Worm (Caenorhabditis elegans) whole organism, midembryonic: Measurements from ENCODE around the gene F14E5.8.

ENCODE experiments used
- T22C8.4 ChIP-seq: fragments of 200-800 bp; sonication (Bioruptor generic); IDR thresholded peaks from 2 replicates; pipeline ENCODE4 v1.3.6; 2022; ENCODE audit warnings: missing genetic modification characterization, missing compliant biosample characterization
- cog-1 ChIP-seq: sonication (generic microtip); optimal IDR thresholded peaks from 2 replicates; lab custom pipeline; 2016; ENCODE audit warnings: missing genetic modification characterization, missing compliant biosample characterization
- flt-1 ChIP-seq: fragments of 200-800 bp; sonication (Bioruptor generic); IDR thresholded peaks from 2 replicates; pipeline ENCODE4 v1.3.6; 2022; ENCODE audit warnings: missing genetic modification characterization, missing compliant biosample characterization
- klf-2 ChIP-seq: fragments of 200-800 bp; sonication (Bioruptor generic); conservative IDR thresholded peaks from 2 replicates; pipeline ENCODE4 v1.3.6; 2022; ENCODE audit warnings: missing genetic modification reagents, missing genetic modification characterization, missing compliant biosample characterization
- med-1 ChIP-seq: sonication (generic microtip); optimal IDR thresholded peaks from 2 replicates; lab custom pipeline; 2017; ENCODE audit warnings: missing genetic modification characterization, mild to moderate bottlenecking, missing compliant biosample characterization, antibody characterized with exemption, missing genetic modification reagents; ENCODE audit not compliant: insufficient read depth
- ref-1 ChIP-seq: fragments of 200-800 bp; sonication (Bioruptor generic); conservative IDR thresholded peaks from 2 replicates; pipeline ENCODE4 v1.3.6; 2022; ENCODE audit warnings: missing genetic modification reagents, missing genetic modification characterization, missing compliant biosample characterization
- tab-1 ChIP-seq: fragments of 200-800 bp; sonication (Bioruptor generic); IDR thresholded peaks from 2 replicates; pipeline ENCODE4 v1.3.6; 2022; ENCODE audit warnings: missing genetic modification characterization, missing compliant biosample characterization
- ztf-23 ChIP-seq: fragments of 200-800 bp; sonication (Bioruptor generic); IDR thresholded peaks from 2 replicates; pipeline ENCODE4 v1.3.6; 2022; ENCODE audit warnings: missing genetic modification reagents, missing genetic modification characterization, missing compliant biosample characterization
- ztf-29 ChIP-seq: fragments of 200-800 bp; sonication (Bioruptor generic); IDR thresholded peaks from 2 replicates; pipeline ENCODE4 v1.3.6; 2022; ENCODE audit warnings: missing genetic modification reagents, missing genetic modification characterization, missing compliant biosample characterization

The F14E5.8 gene

ce11 chrII:8456681-8457389, 36.9 kb downstream of the F14E5.8 start:
- TF ChIP-seq ref-1 (GFP tag; lab: Robert Waterston, UW): no peak
- TF ChIP-seq med-1 (GFP tag; lab: Kevin White, UChicago): no peak
- TF ChIP-seq ztf-23 (GFP tag; lab: Robert Waterston, UW): no peak
- TF ChIP-seq ztf-29 (GFP tag; lab: Robert Waterston, UW): no peak
- no peak for TF ChIP-seq flt-1 (GFP tag; lab: Robert Waterston, UW)
- no peak for TF ChIP-seq T22C8.4 (GFP tag; lab: Robert Waterston, UW)
- no peak for TF ChIP-seq tab-1 (GFP tag; lab: Robert Waterston, UW)
- TF ChIP-seq cog-1: no peak
- no peak for TF ChIP-seq klf-2 (GFP tag; lab: Robert Waterston, UW)

ce11 chrII:8457438-8457837, 37.5 kb downstream of the F14E5.8 start, which contains the start of gene zyg-9:
zyg-9 (plus strand) TSS chrII:8457818.
- TF ChIP-seq T22C8.4 (GFP tag; lab: Robert Waterston, UW): 0 out of 2 replicates have a peak, but pooled peaks have one; percentile 14
- TF ChIP-seq flt-1 (GFP tag; lab: Robert Waterston, UW): no peak

- TF ChIP-seq klf-2 (GFP tag; lab: Robert Waterston, UW): no peak
- no peak for TF ChIP-seq T22C8.4 (GFP tag; lab: Robert Waterston, UW)
- 0 out of 2 replicates have a peak, but pooled peaks have one; percentile 49 for TF ChIP-seq flt-1 (GFP tag; lab: Robert Waterston, UW)
Observed at ce11 chrII:8464448-8464898, 44.6 kb downstream of the F14E5.8 start, which contains the start of gene fars-3. fars-3 (plus strand) TSS chrII:8464848.

- TF ChIP-seq tab-1 (GFP tag; lab: Robert Waterston, UW) (no peak), klf-2 (GFP tag; lab: Robert Waterston, UW) (no peak), ztf-23 (GFP tag; lab: Robert Waterston, UW) (no peak), med-1 (GFP tag; lab: Kevin White, UChicago) (no peak), ztf-29 (GFP tag; lab: Robert Waterston, UW) (no peak), cog-1 (no peak), T22C8.4 (GFP tag; lab: Robert Waterston, UW) (no peak), flt-1 (GFP tag; lab: Robert Waterston, UW) (no peak), ref-1 (GFP tag; lab: Robert Waterston, UW) (no peak)
Observed at ce11 chrII:8466874-8467273, 47.0 kb downstream of the F14E5.8 start, which contains the start of gene F22B5.10. F22B5.10 (plus strand) TSS chrII:8467174.

- TF ChIP-seq med-1 (GFP tag; lab: Kevin White, UChicago) (no peak), tab-1 (GFP tag; lab: Robert Waterston, UW) (no peak), T22C8.4 (GFP tag; lab: Robert Waterston, UW) (no peak), klf-2 (GFP tag; lab: Robert Waterston, UW) (no peak)
Observed at ce11 chrII:8467809-8468208, 47.9 kb downstream of the F14E5.8 start, which contains the start of gene M05D6.2. M05D6.2 (plus strand) TSS chrII:8468109.

- TF ChIP-seq ref-1 (GFP tag; lab: Robert Waterston, UW) (no peak), med-1 (GFP tag; lab: Kevin White, UChicago) (no peak), tab-1 (GFP tag; lab: Robert Waterston, UW) (no peak), flt-1 (GFP tag; lab: Robert Waterston, UW) (no peak), ztf-23 (GFP tag; lab: Robert Waterston, UW) (no peak), cog-1 (no peak), T22C8.4 (GFP tag; lab: Robert Waterston, UW) (no peak), ztf-29 (GFP tag; lab: Robert Waterston, UW) (no peak), klf-2 (GFP tag; lab: Robert Waterston, UW) (no peak)
Observed at ce11 chrII:8471139-8471538, 51.2 kb downstream of the F14E5.8 start, which contains the start of gene M05D6.8. M05D6.8 (minus strand) TSS chrII:8471239.
